Worm (Caenorhabditis elegans) whole organism, L1 larva: ENCODE measurements around the gene gap-2.

Source experiments
- C04F5.9 ChIP-seq: sonication (generic microtip); optimal IDR thresholded peaks from 2 replicates; lab custom pipeline; 2016; ENCODE audit warnings: missing genetic modification characterization, missing compliant biosample characterization
- F16B12.6 ChIP-seq: fragments of 150-350 bp; optimal IDR thresholded peaks from 2 replicates; lab custom pipeline; 2014; ENCODE audit warnings: missing biosample characterization, missing genetic modification characterization
- aha-1 ChIP-seq: fragments of 150-350 bp; optimal IDR thresholded peaks from 2 replicates; lab custom pipeline; 2014; ENCODE audit warnings: missing biosample characterization, missing genetic modification characterization
- alr-1 ChIP-seq: fragments of 200-800 bp; sonication (Bioruptor generic); optimal IDR thresholded peaks from 2 replicates; lab custom pipeline; 2018; ENCODE audit warnings: borderline replicate concordance, mild to moderate bottlenecking, missing genetic modification characterization, missing compliant biosample characterization
- aly-2 ChIP-seq: fragments of 150-350 bp; optimal IDR thresholded peaks from 2 replicates; lab custom pipeline; 2014; ENCODE audit warnings: missing biosample characterization, missing genetic modification characterization
- blmp-1 ChIP-seq: fragments of 150-350 bp; optimal IDR thresholded peaks from 2 replicates; lab custom pipeline; 2014; ENCODE audit warnings: missing biosample characterization, missing genetic modification characterization
- ceh-63 ChIP-seq: fragments of 200-800 bp; sonication (Bioruptor generic); optimal IDR thresholded peaks from 2 replicates; lab custom pipeline; 2018; ENCODE audit warnings: mild to moderate bottlenecking, missing genetic modification characterization, missing compliant biosample characterization
- ceh-82 ChIP-seq, 3 experiments: fragments of 150-350 bp in 1 of 3; sonication (generic microtip) in 2 of 3; optimal IDR thresholded peaks; 2 replicates each; lab custom pipeline; 2014 to 2017; ENCODE audit warnings: missing biosample characterization in 3 of 3, missing genetic modification characterization in 3 of 3
- ceh-88 ChIP-seq: fragments of 200-800 bp; sonication (Bioruptor generic); IDR thresholded peaks from 2 replicates; pipeline ENCODE4 v1.3.6; 2022; ENCODE audit warnings: missing genetic modification characterization, missing compliant biosample characterization
- dpl-1 ChIP-seq, 3 experiments: fragments of 150-350 bp in 2 of 3; sonication (generic microtip) in 1 of 3; optimal IDR thresholded peaks; 2 replicates each; lab custom pipeline; 2014 to 2017; ENCODE audit warnings: missing biosample characterization in 3 of 3, missing genetic modification characterization in 3 of 3, missing genetic modification reagents in 3 of 3
- dsc-1 ChIP-seq: sonication (generic microtip); optimal IDR thresholded peaks from 2 replicates; lab custom pipeline; 2016; ENCODE audit warnings: mild to moderate bottlenecking, missing genetic modification characterization, missing compliant biosample characterization
- efl-3 ChIP-seq: fragments of 200-800 bp; sonication (Bioruptor generic); optimal IDR thresholded peaks from 2 replicates; lab custom pipeline; 2018; ENCODE audit warnings: mild to moderate bottlenecking, missing genetic modification characterization, missing compliant biosample characterization
- egl-13 ChIP-seq: sonication (generic microtip); optimal IDR thresholded peaks from 2 replicates; lab custom pipeline; 2016; ENCODE audit warnings: missing genotype, missing genetic modification reagents, missing genetic modification characterization, missing compliant biosample characterization
- egl-27 ChIP-seq, 2 experiments: fragments of 150-350 bp in 1 of 2; sonication (generic microtip); optimal IDR thresholded peaks; 3 replicates each; lab custom pipeline; 2017 to 2018; ENCODE audit warnings: missing biosample characterization in 2 of 2, missing genetic modification characterization in 2 of 2, missing genetic modification reagents in 2 of 2
- fkh-10 ChIP-seq: sonication (generic microtip); optimal IDR thresholded peaks from 2 replicates; lab custom pipeline; 2017; ENCODE audit warnings: missing biosample characterization, missing genetic modification reagents, missing genetic modification characterization
- fkh-4 ChIP-seq: sonication (generic microtip); optimal IDR thresholded peaks from 2 replicates; lab custom pipeline; 2016; ENCODE audit warnings: missing compliant biosample characterization, missing genetic modification characterization, borderline replicate concordance
- fkh-8 ChIP-seq: sonication (generic microtip); optimal IDR thresholded peaks from 2 replicates; lab custom pipeline; 2016; ENCODE audit warnings: mild to moderate bottlenecking, missing genetic modification characterization, missing compliant biosample characterization
- fos-1 ChIP-seq: fragments of 150-350 bp; optimal IDR thresholded peaks from 2 replicates; lab custom pipeline; 2014; ENCODE audit warnings: missing biosample characterization, missing genetic modification characterization
- grh-1 ChIP-seq: fragments of 200-800 bp; sonication (Bioruptor generic); IDR thresholded peaks from 2 replicates; pipeline ENCODE4 v1.3.6; 2022; ENCODE audit warnings: missing genetic modification reagents, missing genetic modification characterization, missing compliant biosample characterization
- hlh-17 ChIP-seq: fragments of 200-800 bp; sonication (Bioruptor generic); optimal IDR thresholded peaks from 2 replicates; lab custom pipeline; 2018; ENCODE audit warnings: missing genetic modification characterization, mild to moderate bottlenecking, missing compliant biosample characterization, moderate library complexity, borderline replicate concordance
- hpl-2 ChIP-seq: fragments of 150-350 bp; optimal IDR thresholded peaks from 2 replicates; lab custom pipeline; 2014; ENCODE audit warnings: missing biosample characterization, missing genetic modification reagents, missing genetic modification characterization
- irx-1 ChIP-seq: sonication (generic microtip); optimal IDR thresholded peaks from 2 replicates; lab custom pipeline; 2016; ENCODE audit warnings: missing genetic modification characterization, missing compliant biosample characterization
- jun-1 ChIP-seq: fragments of 150-350 bp; optimal IDR thresholded peaks from 2 replicates; lab custom pipeline; 2014; ENCODE audit warnings: missing biosample characterization, missing genetic modification reagents, missing genetic modification characterization
- lin-14 ChIP-seq: fragments of 200-800 bp; sonication (Bioruptor generic); optimal IDR thresholded peaks from 2 replicates; lab custom pipeline; 2018; ENCODE audit warnings: mild to moderate bottlenecking, missing genetic modification characterization, moderate library complexity, missing compliant biosample characterization
- lin-39 ChIP-seq: fragments of 150-350 bp; optimal IDR thresholded peaks from 2 replicates; lab custom pipeline; 2014; ENCODE audit warnings: missing biosample characterization, missing genetic modification reagents, missing genetic modification characterization
- lir-3 ChIP-seq: sonication (generic microtip); optimal IDR thresholded peaks from 2 replicates; lab custom pipeline; 2016; ENCODE audit warnings: mild to moderate bottlenecking, missing genetic modification characterization, moderate library complexity, missing compliant biosample characterization; ENCODE audit not compliant: poor library complexity
- lsy-2 ChIP-seq, 2 experiments: fragments of 150-350 bp; optimal IDR thresholded peaks; 2 replicates each; lab custom pipeline; 2014; ENCODE audit warnings: missing biosample characterization in 2 of 2, missing genetic modification characterization in 2 of 2
- mab-9 ChIP-seq: fragments of 200-800 bp; sonication (Bioruptor generic); IDR thresholded peaks from 2 replicates; pipeline ENCODE4 v1.3.6; 2022; ENCODE audit warnings: missing genetic modification reagents, missing genetic modification characterization, missing compliant biosample characterization
- mdl-1 ChIP-seq, 2 experiments: fragments of 150-350 bp; optimal IDR thresholded peaks; 2 replicates each; lab custom pipeline; 2014 to 2017; ENCODE audit warnings: missing biosample characterization in 2 of 2, missing genetic modification characterization in 2 of 2, inconsistent platforms in 1 of 2
- mef-2 ChIP-seq: fragments of 150-350 bp; optimal IDR thresholded peaks from 2 replicates; lab custom pipeline; 2014; ENCODE audit warnings: missing biosample characterization, missing genetic modification characterization
- mep-1 ChIP-seq: fragments of 150-350 bp; optimal IDR thresholded peaks from 2 replicates; lab custom pipeline; 2014; ENCODE audit warnings: missing biosample characterization, missing genetic modification characterization
- nhr-11 ChIP-seq: fragments of 150-350 bp; optimal IDR thresholded peaks from 2 replicates; lab custom pipeline; 2014; ENCODE audit warnings: missing biosample characterization, missing genetic modification characterization
- nhr-12 ChIP-seq: sonication (generic microtip); optimal IDR thresholded peaks from 2 replicates; lab custom pipeline; 2017; ENCODE audit warnings: missing biosample characterization, missing genetic modification characterization
- nhr-19 ChIP-seq: fragments of 200-800 bp; sonication (Bioruptor generic); conservative IDR thresholded peaks from 2 replicates; pipeline ENCODE4 v1.3.6; 2022; ENCODE audit warnings: missing genetic modification characterization, missing compliant biosample characterization
- nhr-20 ChIP-seq: sonication (generic microtip); optimal IDR thresholded peaks from 2 replicates; lab custom pipeline; 2016; ENCODE audit warnings: mild to moderate bottlenecking, missing genetic modification characterization, missing compliant biosample characterization
- nhr-237 ChIP-seq: fragments of 150-350 bp; optimal IDR thresholded peaks from 2 replicates; lab custom pipeline; 2014; ENCODE audit warnings: missing biosample characterization, missing genetic modification characterization
- nhr-28 ChIP-seq: fragments of 150-350 bp; optimal IDR thresholded peaks from 2 replicates; lab custom pipeline; 2014; ENCODE audit warnings: missing biosample characterization, missing genetic modification characterization
- nhr-47 ChIP-seq: sonication (generic microtip); optimal IDR thresholded peaks from 2 replicates; lab custom pipeline; 2016; ENCODE audit warnings: mild to moderate bottlenecking, missing genetic modification characterization, moderate library complexity, missing compliant biosample characterization
- nhr-71 ChIP-seq: sonication (generic microtip); optimal IDR thresholded peaks from 2 replicates; lab custom pipeline; 2016; ENCODE audit warnings: mild to moderate bottlenecking, missing genetic modification characterization, moderate library complexity, missing compliant biosample characterization
- nhr-76 ChIP-seq: sonication (generic microtip); optimal IDR thresholded peaks from 2 replicates; lab custom pipeline; 2017; ENCODE audit warnings: missing biosample characterization, missing genetic modification characterization
- nhr-85 ChIP-seq: sonication (generic microtip); peaks from one replicate; lab custom pipeline; 2016; ENCODE audit warnings: missing genetic modification characterization, inconsistent platforms, missing compliant biosample characterization
- nhr-90 ChIP-seq: sonication (generic microtip); optimal IDR thresholded peaks from 2 replicates; lab custom pipeline; 2016; ENCODE audit warnings: mild to moderate bottlenecking, missing genetic modification characterization, missing compliant biosample characterization; ENCODE audit not compliant: poor library complexity
- pqm-1 ChIP-seq: sonication (generic microtip); optimal IDR thresholded peaks from 3 replicates; lab custom pipeline; 2017; ENCODE audit warnings: missing biosample characterization, missing genetic modification characterization
- snu-23 ChIP-seq: sonication (generic microtip); optimal IDR thresholded peaks from 2 replicates; lab custom pipeline; 2016; ENCODE audit warnings: missing genetic modification characterization, missing compliant biosample characterization
- sup-37 ChIP-seq: fragments of 200-800 bp; sonication (Bioruptor generic); optimal IDR thresholded peaks from 2 replicates; lab custom pipeline; 2018; ENCODE audit warnings: mild to moderate bottlenecking, missing genetic modification characterization, missing compliant biosample characterization
- swsn-7 ChIP-seq: sonication (generic microtip); optimal IDR thresholded peaks from 2 replicates; lab custom pipeline; 2016; ENCODE audit warnings: missing genetic modification characterization, missing compliant biosample characterization
- tlp-1 ChIP-seq: fragments of 150-350 bp; optimal IDR thresholded peaks from 2 replicates; lab custom pipeline; 2014; ENCODE audit warnings: missing biosample characterization, missing genetic modification characterization
- unc-30 ChIP-seq: sonication (generic microtip); optimal IDR thresholded peaks from 2 replicates; lab custom pipeline; 2017; ENCODE audit warnings: missing biosample characterization, missing genetic modification characterization
- unc-62 ChIP-seq: fragments of 150-350 bp; optimal IDR thresholded peaks from 2 replicates; lab custom pipeline; 2014; ENCODE audit warnings: missing biosample characterization, missing genetic modification reagents, missing genetic modification characterization
- vab-15 ChIP-seq: sonication (generic microtip); optimal IDR thresholded peaks from 2 replicates; lab custom pipeline; 2017; ENCODE audit warnings: missing genotype, mild to moderate bottlenecking, missing genetic modification characterization, missing compliant biosample characterization
- ztf-11 ChIP-seq, 2 experiments: sonication (generic microtip); optimal IDR thresholded peaks; 2 replicates each; lab custom pipeline; 2016 to 2017; ENCODE audit warnings: missing genetic modification characterization in 2 of 2, missing biosample characterization in 1 of 2, missing compliant biosample characterization in 1 of 2
- ztf-4 ChIP-seq: fragments of 150-350 bp; optimal IDR thresholded peaks from 2 replicates; lab custom pipeline; 2014; ENCODE audit warnings: missing biosample characterization, missing genetic modification characterization

The gap-2 gene

ce11 chrX:9537538-9538172 is 65.4 kb downstream of the gap-2 start (continued):
- no peak for TF ChIP-seq fos-1
- no peak for TF ChIP-seq C04F5.9 (tag; lab: Kevin White, UChicago)
- TF ChIP-seq sup-37: no peak
- no peak for TF ChIP-seq mab-9 (GFP tag; lab: Robert Waterston, UW)
- no peak for TF ChIP-seq nhr-237 (tag; lab: Kevin White, UChicago)
- no peak for TF ChIP-seq nhr-28 (tag; lab: Kevin White, UChicago)
- peak; percentile 49 for TF ChIP-seq lin-14 (GFP tag; lab: Kevin White, UChicago)
- TF ChIP-seq nhr-90: peak; percentile 17
- TF ChIP-seq pqm-1: no peak
- no peak for TF ChIP-seq nhr-11 (tag; lab: Kevin White, UChicago)
- TF ChIP-seq lir-3 (tag; lab: Kevin White, UChicago): no peak
- 0 out of 2 replicates have a peak, but pooled peaks have one; percentile 17 for TF ChIP-seq nhr-19 (GFP tag; lab: Robert Waterston, UW)
- TF ChIP-seq nhr-71: peak; percentile 41
- peak in 1 of 2 experiments; percentile 62 for TF ChIP-seq mdl-1 (tag; optimal IDR thresholded peaks at IDR 0.05; lab: Kevin White, UChicago)
- TF ChIP-seq ztf-11 (tag; optimal IDR thresholded peaks at IDR 0.05; lab: Kevin White, UChicago): no peak
- no peak for TF ChIP-seq aly-2
- TF ChIP-seq jun-1 (tag; lab: Kevin White, UChicago): no peak
- TF ChIP-seq nhr-76 (tag; lab: Kevin White, UChicago): no peak
- TF ChIP-seq swsn-7 (tag; lab: Kevin White, UChicago): no peak
- no peak for TF ChIP-seq irx-1
- peak; percentile 90 for TF ChIP-seq nhr-85 (tag; lab: Kevin White, UChicago)
- no peak for TF ChIP-seq hlh-17 (GFP tag; lab: Kevin White, UChicago)
- TF ChIP-seq mef-2 (tag; lab: Kevin White, UChicago): no peak
- TF ChIP-seq nhr-47 (tag; lab: Kevin White, UChicago): peak; percentile 37
- TF ChIP-seq ceh-82 (tag; optimal IDR thresholded peaks at IDR 0.05; lab: Kevin White, UChicago): no peak
- peak; percentile 60 for TF ChIP-seq snu-23 (GFP tag; lab: Kevin White, UChicago)
- TF ChIP-seq F16B12.6 (tag; lab: Kevin White, UChicago): no peak
- TF ChIP-seq aha-1: no peak
- no peak for TF ChIP-seq nhr-12
- TF ChIP-seq fkh-4 (tag; lab: Kevin White, UChicago): peak; percentile 2
- TF ChIP-seq lsy-2 (tag; optimal IDR thresholded peaks at IDR 0.05; lab: Kevin White, UChicago): peak in 1 of 2 experiments; percentile 1
- no peak for TF ChIP-seq lin-39
- peak; percentile 96 for TF ChIP-seq dsc-1
- TF ChIP-seq ceh-63 (GFP tag; lab: Kevin White, UChicago): no peak
- peak; percentile 96 for TF ChIP-seq blmp-1
- no peak for TF ChIP-seq ztf-4 (tag; lab: Kevin White, UChicago)
- no peak for TF ChIP-seq egl-13 (tag; lab: Kevin White, UChicago)
- no peak for TF ChIP-seq fkh-10
- TF ChIP-seq egl-27 (tag; optimal IDR thresholded peaks at IDR 0.05; lab: Kevin White, UChicago): no peak
- no peak for TF ChIP-seq unc-62 (GFP tag; lab: Kevin White, UChicago)
- TF ChIP-seq tlp-1 (tag; lab: Kevin White, UChicago): no peak
- TF ChIP-seq dpl-1 (GFP tag; optimal IDR thresholded peaks at IDR 0.05; lab: Kevin White, UChicago): no peak
- TF ChIP-seq grh-1 (GFP tag; lab: Robert Waterston, UW): peak; percentile 39
- no peak for TF ChIP-seq alr-1
- TF ChIP-seq efl-3: no peak
- no peak for TF ChIP-seq ceh-88
- peak; percentile 31 for TF ChIP-seq mep-1 (tag; lab: Kevin White, UChicago)
- TF ChIP-seq unc-30 (tag; lab: Kevin White, UChicago): no peak
- no peak for TF ChIP-seq vab-15 (tag; lab: Kevin White, UChicago)
- TF ChIP-seq nhr-20: peak; percentile 69
- peak; percentile 62 for TF ChIP-seq fkh-8 (tag; lab: Kevin White, UChicago)
- TF ChIP-seq hpl-2 (GFP tag; lab: Kevin White, UChicago): no peak
